Fruit fly (Drosophila melanogaster) whole organism, embryonic: ENCODE results near the gene CG12947.

Source experiments
- Ada2b ChIP-seq: fragments of 200-800 bp; sonication (Bioruptor generic); IDR thresholded peaks from 2 replicates; pipeline ENCODE4 v1.3.6; 2022; ENCODE audit warnings: missing biosample characterization, missing genetic modification characterization
- Atf-2 ChIP-seq: fragments of 200-800 bp; sonication (Bioruptor generic); optimal IDR thresholded peaks from 2 replicates; lab custom pipeline; 2016; ENCODE audit warnings: missing biosample characterization, missing genetic modification characterization
- Atf6 ChIP-seq: fragments of 200-800 bp; sonication (Bioruptor generic); IDR thresholded peaks from 2 replicates; pipeline ENCODE4 v1.3.6; 2022; ENCODE audit warnings: missing biosample characterization, missing genetic modification characterization
- B-H2 ChIP-seq: fragments of 200-800 bp; sonication (Bioruptor generic); optimal IDR thresholded peaks from 2 replicates; lab custom pipeline; 2018; ENCODE audit warnings: missing biosample characterization, mild to moderate bottlenecking, missing genetic modification characterization
- BEAF-32 ChIP-seq: fragments of 200-800 bp; sonication (Bioruptor generic); optimal IDR thresholded peaks from 3 replicates; lab custom pipeline; 2017; ENCODE audit warnings: missing biosample characterization, missing genetic modification characterization, mild to moderate bottlenecking, moderate library complexity, missing genetic modification reagents
- Bdp1 ChIP-seq: fragments of 200-800 bp; sonication (Bioruptor generic); optimal IDR thresholded peaks from 3 replicates; lab custom pipeline; 2016; ENCODE audit warnings: missing biosample characterization, missing genetic modification characterization
- CG10462 ChIP-seq: fragments of 200-800 bp; sonication (Bioruptor generic); optimal IDR thresholded peaks from 2 replicates; lab custom pipeline; 2016; ENCODE audit warnings: missing biosample characterization, missing genetic modification characterization
- CG11085 ChIP-seq: fragments of 200-800 bp; sonication (Bioruptor generic); IDR thresholded peaks from 2 replicates; pipeline ENCODE4 v1.3.6; 2022; ENCODE audit warnings: missing biosample characterization, missing genetic modification characterization
- CG1233 ChIP-seq: fragments of 200-800 bp; sonication (Bioruptor generic); optimal IDR thresholded peaks from 4 replicates; lab custom pipeline; 2018; ENCODE audit warnings: missing biosample characterization, mild to moderate bottlenecking, missing genetic modification characterization
- CG15696 ChIP-seq: fragments of 200-800 bp; sonication (Bioruptor generic); optimal IDR thresholded peaks from 2 replicates; lab custom pipeline; 2019; ENCODE audit warnings: missing biosample characterization, mild to moderate bottlenecking, missing genetic modification characterization, moderate library complexity
- CG17359 ChIP-seq: fragments of 200-800 bp; sonication (Bioruptor generic); optimal IDR thresholded peaks from 3 replicates; lab custom pipeline; 2018; ENCODE audit warnings: missing biosample characterization, mild to moderate bottlenecking, missing genetic modification characterization, moderate library complexity
- CG17361 ChIP-seq: fragments of 200-800 bp; sonication (Bioruptor generic); IDR thresholded peaks from 3 replicates; pipeline ENCODE4 v1.3.6; 2022; ENCODE audit warnings: missing biosample characterization, missing genetic modification characterization
- CG1832 ChIP-seq: fragments of 200-800 bp; sonication (Bioruptor generic); optimal IDR thresholded peaks from 2 replicates; lab custom pipeline; 2017; ENCODE audit warnings: missing biosample characterization, mild to moderate bottlenecking, missing genetic modification characterization, inconsistent platforms
- CG2889 ChIP-seq: fragments of 200-800 bp; sonication (Bioruptor generic); IDR thresholded peaks from 3 replicates; pipeline ENCODE4 v1.3.6; 2022; ENCODE audit warnings: missing biosample characterization, missing genetic modification characterization
- CG32772 ChIP-seq: fragments of 200-800 bp; sonication (Bioruptor generic); IDR thresholded peaks from 2 replicates; pipeline ENCODE4 v1.3.6; 2022; ENCODE audit warnings: missing biosample characterization, missing genetic modification characterization
- CG34422 ChIP-seq: fragments of 200-800 bp; sonication (Bioruptor generic); IDR thresholded peaks from 3 replicates; pipeline ENCODE4 v1.3.6; 2022; ENCODE audit warnings: missing biosample characterization, missing genetic modification characterization
- CG4404 ChIP-seq: fragments of 200-800 bp; sonication (Bioruptor generic); IDR thresholded peaks from 2 replicates; pipeline ENCODE4 v1.3.6; 2022; ENCODE audit warnings: missing biosample characterization, missing genetic modification characterization
- CG7556 ChIP-seq: fragments of 200-800 bp; sonication (Bioruptor generic); optimal IDR thresholded peaks from 2 replicates; lab custom pipeline; 2017; ENCODE audit warnings: missing biosample characterization, mild to moderate bottlenecking, missing genetic modification characterization
- Dek ChIP-seq: fragments of 200-800 bp; sonication (Bioruptor generic); optimal IDR thresholded peaks from 3 replicates; lab custom pipeline; 2019; ENCODE audit warnings: missing biosample characterization, mild to moderate bottlenecking, missing genetic modification characterization, moderate library complexity
- Doc3 ChIP-seq: fragments of 200-800 bp; sonication (Bioruptor generic); IDR thresholded peaks from 3 replicates; pipeline ENCODE4 v1.3.6; 2022; ENCODE audit warnings: missing biosample characterization, missing genetic modification characterization; ENCODE audit not compliant: partially characterized antibody
- E2f1 ChIP-seq: fragments of 200-800 bp; sonication (Bioruptor generic); IDR thresholded peaks from 2 replicates; pipeline ENCODE4 v1.3.6; 2022; ENCODE audit warnings: missing biosample characterization, missing genetic modification characterization
- Gug ChIP-seq: fragments of 200-800 bp; sonication (Bioruptor generic); IDR thresholded peaks from 4 replicates; pipeline ENCODE4 v1.3.6; 2022; ENCODE audit warnings: missing biosample characterization, missing genetic modification characterization
- Hmr ChIP-seq: fragments of 200-800 bp; sonication (Bioruptor generic); optimal IDR thresholded peaks from 3 replicates; lab custom pipeline; 2017; ENCODE audit warnings: mild to moderate bottlenecking, missing biosample characterization, missing genetic modification reagents, missing genetic modification characterization
- Max ChIP-seq: fragments of 200-800 bp; sonication (Bioruptor generic); optimal IDR thresholded peaks from 2 replicates; lab custom pipeline; 2016; ENCODE audit warnings: missing biosample characterization, mild to moderate bottlenecking, missing genetic modification characterization
- Oli ChIP-seq: fragments of 200-800 bp; sonication (Bioruptor generic); optimal IDR thresholded peaks from 2 replicates; lab custom pipeline; 2018; ENCODE audit warnings: missing biosample characterization, mild to moderate bottlenecking, missing genetic modification characterization, moderate library complexity
- Optix ChIP-seq: fragments of 200-800 bp; sonication (Bioruptor generic); IDR thresholded peaks from 3 replicates; pipeline ENCODE4 v1.3.6; 2022; ENCODE audit warnings: missing biosample characterization, missing genetic modification characterization
- Trl ChIP-seq, 3 experiments: fragments of >200 bp in 2 of 3; fragments of 200-800 bp in 1 of 3; sonication (Bioruptor generic) in 1 of 3; optimal IDR thresholded peaks; 2 replicates in 1 of 3; 3 replicates in 2 of 3; lab custom pipeline; 2016 to 2017; ENCODE audit warnings: missing biosample characterization in 1 of 3, missing genetic modification characterization in 1 of 3
- ab ChIP-seq: fragments of 200-800 bp; sonication (Bioruptor generic); optimal IDR thresholded peaks from 2 replicates; lab custom pipeline; 2016; ENCODE audit warnings: missing biosample characterization, missing genetic modification characterization
- amos ChIP-seq: fragments of 200-800 bp; sonication (Bioruptor generic); IDR thresholded peaks from 2 replicates; pipeline ENCODE4 v1.3.6; 2022; ENCODE audit warnings: missing biosample characterization, missing genetic modification characterization; ENCODE audit not compliant: partially characterized antibody
- az2 ChIP-seq: fragments of 200-800 bp; sonication (Bioruptor generic); optimal IDR thresholded peaks from 3 replicates; lab custom pipeline; 2016; ENCODE audit warnings: missing biosample characterization, missing genetic modification characterization
- bab2 ChIP-seq: fragments of 200-800 bp; sonication (Bioruptor generic); optimal IDR thresholded peaks from 2 replicates; lab custom pipeline; 2016; ENCODE audit warnings: missing biosample characterization, missing genetic modification characterization
- cg ChIP-seq: fragments of 200-800 bp; sonication (Bioruptor generic); optimal IDR thresholded peaks from 3 replicates; lab custom pipeline; 2019; ENCODE audit warnings: missing biosample characterization, mild to moderate bottlenecking, missing genetic modification characterization, moderate library complexity
- chinmo ChIP-seq: fragments of 200-800 bp; sonication (Bioruptor generic); IDR thresholded peaks from 4 replicates; pipeline ENCODE4 v1.3.6; 2022; ENCODE audit warnings: missing biosample characterization, missing genetic modification characterization; ENCODE audit not compliant: partially characterized antibody
- ci ChIP-seq: fragments of 200-800 bp; sonication (Bioruptor generic); IDR thresholded peaks from 3 replicates; pipeline ENCODE4 v1.3.6; 2022; ENCODE audit warnings: missing biosample characterization, missing genetic modification characterization
- danr ChIP-seq: fragments of 200-800 bp; sonication (Bioruptor generic); IDR thresholded peaks from 2 replicates; pipeline ENCODE4 v1.3.6; 2022; ENCODE audit warnings: missing biosample characterization, missing genetic modification characterization
- dpn ChIP-seq, 2 experiments: fragments of 200-800 bp; sonication (Bioruptor generic); optimal IDR thresholded peaks; 3 replicates each; lab custom pipeline; 2016; ENCODE audit warnings: missing biosample characterization in 2 of 2, missing genetic modification characterization in 2 of 2
- ems ChIP-seq: fragments of 200-800 bp; sonication (Bioruptor generic); optimal IDR thresholded peaks from 3 replicates; lab custom pipeline; 2016; ENCODE audit warnings: missing biosample characterization, missing genetic modification characterization
- ftz-f1 ChIP-seq: fragments of 200-800 bp; sonication (Bioruptor generic); optimal IDR thresholded peaks from 2 replicates; lab custom pipeline; 2016; ENCODE audit warnings: missing biosample characterization, missing genetic modification characterization
- hbn ChIP-seq: fragments of 200-800 bp; sonication (Bioruptor generic); IDR thresholded peaks from 2 replicates; pipeline ENCODE4 v1.3.6; 2022; ENCODE audit warnings: missing biosample characterization, missing genetic modification characterization; ENCODE audit not compliant: partially characterized antibody
- inv ChIP-seq: fragments of 200-800 bp; sonication (Bioruptor generic); IDR thresholded peaks from 2 replicates; pipeline ENCODE4 v1.3.6; 2022; ENCODE audit warnings: missing biosample characterization, missing genetic modification characterization; ENCODE audit not compliant: partially characterized antibody
- kni ChIP-seq: fragments of 200-800 bp; sonication (Bioruptor generic); optimal IDR thresholded peaks from 3 replicates; lab custom pipeline; 2017; ENCODE audit warnings: mild to moderate bottlenecking, missing biosample characterization, missing genetic modification reagents, missing genetic modification characterization
- pzg ChIP-seq: fragments of 200-800 bp; sonication (Bioruptor generic); optimal IDR thresholded peaks from 3 replicates; lab custom pipeline; 2018; ENCODE audit warnings: missing biosample characterization, mild to moderate bottlenecking, missing genetic modification characterization, moderate library complexity
- ranshi ChIP-seq: fragments of 200-800 bp; sonication (Bioruptor generic); IDR thresholded peaks from 2 replicates; pipeline ENCODE4 v1.3.6; 2022; ENCODE audit warnings: missing biosample characterization, missing genetic modification characterization
- row ChIP-seq: fragments of 200-800 bp; sonication (Bioruptor generic); IDR thresholded peaks from 3 replicates; pipeline ENCODE4 v1.3.6; 2022; ENCODE audit warnings: missing biosample characterization, missing genetic modification characterization
- sr ChIP-seq: fragments of 200-800 bp; sonication (Bioruptor generic); IDR thresholded peaks from 3 replicates; pipeline ENCODE4 v1.3.6; 2022; ENCODE audit warnings: missing biosample characterization, missing genetic modification characterization
- wdn ChIP-seq: fragments of 200-800 bp; sonication (Bioruptor generic); IDR thresholded peaks from 2 replicates; pipeline ENCODE4 v1.3.6; 2022; ENCODE audit warnings: missing biosample characterization, missing genetic modification characterization
- zen2 ChIP-seq: fragments of 200-800 bp; sonication (Bioruptor generic); IDR thresholded peaks from 3 replicates; pipeline ENCODE4 v1.3.6; 2022; ENCODE audit warnings: missing biosample characterization, missing genetic modification characterization; ENCODE audit not compliant: partially characterized antibody
- zfh1 ChIP-seq: fragments of 200-800 bp; sonication (Bioruptor generic); IDR thresholded peaks from 3 replicates; pipeline ENCODE4 v1.3.6; 2022; ENCODE audit warnings: missing biosample characterization, missing genetic modification characterization

Gene CG12947

DNA sequence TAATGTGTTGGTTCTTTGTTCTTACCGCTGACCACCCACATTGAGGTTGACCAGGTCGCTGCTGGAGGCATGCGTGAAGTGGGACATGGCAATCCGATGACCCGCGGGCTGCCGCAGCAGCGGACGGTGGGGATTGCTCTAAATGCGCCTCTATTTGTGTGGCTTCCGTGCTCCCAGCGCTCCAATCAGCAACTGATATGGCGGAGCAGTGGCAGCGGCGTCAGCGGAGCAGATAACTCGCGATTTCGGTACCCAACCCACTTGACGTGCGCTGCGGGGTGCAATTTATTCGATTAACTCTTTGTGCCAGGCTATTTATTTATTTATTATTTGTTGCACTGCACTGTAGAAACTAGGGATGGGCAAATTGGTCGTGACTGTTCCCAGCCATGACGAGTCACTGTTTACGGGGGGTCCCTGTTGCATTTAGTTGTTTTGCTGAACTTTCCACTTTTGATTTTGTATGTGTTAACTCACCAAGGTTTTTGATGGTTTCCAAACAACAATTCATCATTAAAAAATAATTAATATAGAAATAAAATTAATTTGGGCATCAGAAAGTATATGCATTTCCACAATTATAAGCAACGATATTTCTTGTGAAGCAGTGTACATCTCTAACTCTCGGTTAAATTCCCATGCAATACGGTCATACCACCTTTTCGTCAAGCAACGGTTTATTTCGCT is 20.9 kb downstream of the CG12947 start, which contains the start of the genes CG9467 and CG8526 (continued):
- TF ChIP-seq CG32772 (GFP tag; lab: Robert Waterston, UW) (peak; percentile 51; the same call in 1 of the 2 replicates), ftz-f1 (GFP tag; lab: Kevin White, UChicago) (no peak), Atf-2 (GFP tag; lab: Kevin White, UChicago) (no peak), az2 (GFP tag; lab: Kevin White, UChicago) (peak; percentile 23), CG1832 (no peak), pzg (GFP tag; lab: Kevin White, UChicago) (peak; percentile 58), Hmr (peak; percentile 74), CG4404 (GFP tag; lab: Robert Waterston, UW) (peak; percentile 68), Ada2b (GFP tag; lab: Robert Waterston, UW) (0 out of 2 replicates have a peak, but pooled peaks have one; percentile 8), CG17359 (peak; percentile 51), chinmo (GFP tag; lab: Robert Waterston, UW) (peak; percentile 79; the same call in 2 of the 4 replicates), Max (GFP tag; lab: Kevin White, UChicago) (peak; percentile 74), B-H2 (GFP tag; lab: Kevin White, UChicago) (no peak), Optix (GFP tag; lab: Robert Waterston, UW) (no peak), dpn (GFP tag; optimal IDR thresholded peaks at IDR 0.05; lab: Kevin White, UChicago) (peak; percentile 52 to 71), CG2889 (GFP tag; lab: Robert Waterston, UW) (peak; percentile 69; the same call in 2 of the 3 replicates), ab (no peak), wdn (GFP tag; lab: Robert Waterston, UW) (peak; percentile 11; the same call in 1 of the 2 replicates), BEAF-32 (GFP tag; lab: Kevin White, UChicago) (peak; percentile 89), Gug (GFP tag; lab: Robert Waterston, UW) (peak; percentile 57; the same call in 3 of the 4 replicates), CG17361 (GFP tag; lab: Robert Waterston, UW) (peak; percentile 87), bab2 (GFP tag; lab: Kevin White, UChicago) (peak; percentile 49), ranshi (GFP tag; lab: Robert Waterston, UW) (peak; percentile 31; the same call in 1 of the 2 replicates), CG7556 (GFP tag; lab: Kevin White, UChicago) (peak; percentile 35), Trl (optimal IDR thresholded peaks at IDR 0.05; lab: Kevin White, UChicago) (no peak), Trl (GFP tag; optimal IDR thresholded peaks at IDR 0.05; lab: Kevin White, UChicago) (peak; percentile 28), E2f1 (peak; percentile 38; the same call in 1 of the 2 replicates), zen2 (GFP tag; lab: Robert Waterston, UW) (no peak; the same call in 2 of the 3 replicates), kni (GFP tag; lab: Kevin White, UChicago) (no peak), danr (GFP tag; lab: Robert Waterston, UW) (no peak), sr (GFP tag; lab: Robert Waterston, UW) (no peak), row (GFP tag; lab: Robert Waterston, UW) (peak; percentile 97), ems (GFP tag; lab: Kevin White, UChicago) (peak; percentile 24), zfh1 (GFP tag; lab: Robert Waterston, UW) (peak; percentile 55; the same call in 2 of the 3 replicates), CG34422 (GFP tag; lab: Robert Waterston, UW) (peak; percentile 50; the same call in 1 of the 3 replicates), hbn (GFP tag; lab: Robert Waterston, UW) (peak; percentile 75), inv (GFP tag; lab: Robert Waterston, UW) (peak; percentile 73), Atf6 (GFP tag; lab: Robert Waterston, UW) (peak; percentile 51; the same call in 1 of the 2 replicates), CG11085 (0 out of 2 replicates have a peak, but pooled peaks have one; percentile 52), CG15696 (tag; lab: Kevin White, UChicago) (peak; percentile 77), cg (GFP tag; lab: Kevin White, UChicago) (no peak), Doc3 (peak; percentile 74), CG10462 (GFP tag; lab: Kevin White, UChicago) (peak; percentile 84), Bdp1 (GFP tag; lab: Kevin White, UChicago) (peak; percentile 15), ci (GFP tag; lab: Robert Waterston, UW) (peak; percentile 35; the same call in 1 of the 3 replicates), CG1233 (GFP tag; lab: Kevin White, UChicago) (peak; percentile 23), amos (GFP tag; lab: Robert Waterston, UW) (peak; percentile 75), Dek (tag; lab: Kevin White, UChicago) (peak; percentile 72), Oli (peak; percentile 37)
